Fruit fly (Drosophila melanogaster): ENCODE data around the gene CG1607.

DNA sequence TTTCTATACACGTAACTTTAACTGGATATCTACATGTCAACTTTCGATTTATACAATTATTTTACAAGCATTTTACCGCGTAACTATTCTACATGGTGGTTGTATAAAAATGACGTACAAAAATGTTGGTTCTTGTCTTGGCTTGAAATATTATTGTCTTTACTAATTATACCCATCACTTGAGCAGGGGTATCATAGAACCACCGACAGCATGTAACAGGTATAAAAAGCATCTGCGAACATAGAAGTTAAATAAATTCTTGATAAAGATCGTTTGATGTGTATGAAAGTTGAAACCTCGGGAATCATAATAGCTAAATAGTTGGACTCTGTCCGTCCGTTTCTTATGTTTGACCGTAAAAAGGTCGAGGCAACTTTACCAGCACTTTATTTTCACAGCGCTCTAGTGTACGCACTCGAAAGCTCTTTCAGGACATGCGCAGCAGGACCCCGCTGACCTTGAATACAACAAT is 657 bp upstream of the CG1607 start:
- TF ChIP-seq cnc (optimal IDR thresholded peaks at IDR 0.05): no peak
- no peak for TF ChIP-seq bab1 (GFP tag; optimal IDR thresholded peaks at IDR 0.05)
- no peak for TF ChIP-seq Hr96 (GFP tag; optimal IDR thresholded peaks at IDR 0.05)
- TF ChIP-seq Mnt (GFP tag; optimal IDR thresholded peaks at IDR 0.05): no peak
- TF ChIP-seq Crg-1 (GFP tag; optimal IDR thresholded peaks at IDR 0.05): no peak
- no peak for TF ChIP-seq pad (GFP tag; optimal IDR thresholded peaks at IDR 0.05)
- TF ChIP-seq tj (GFP tag; optimal IDR thresholded peaks at IDR 0.05): no peak
- TF ChIP-seq CG7045 (GFP tag; optimal IDR thresholded peaks at IDR 0.05): peak; percentile 48
- TF ChIP-seq kay (GFP tag; ENCODE audit: borderline replicate concordance): no peak

All from whole organism, adult.